Fruit fly (Drosophila melanogaster) whole organism, wandering third instar larva: Measurements from ENCODE around the gene Sgs3.

Experiments used
- Abd-B ChIP-seq: fragments of >200 bp; optimal IDR thresholded peaks from 2 replicates; lab custom pipeline; 2017; ENCODE audit warnings: missing biosample characterization, missing genetic modification characterization
- CG9705 ChIP-seq: fragments of 200-800 bp; sonication (Bioruptor generic); optimal IDR thresholded peaks from 2 replicates; lab custom pipeline; 2018; ENCODE audit warnings: missing biosample characterization, mild to moderate bottlenecking, missing genetic modification characterization
- CrebA ChIP-seq: fragments of 200-800 bp; sonication (Bioruptor generic); optimal IDR thresholded peaks from 2 replicates; lab custom pipeline; 2016; ENCODE audit warnings: missing biosample characterization, mild to moderate bottlenecking, missing genetic modification characterization, borderline replicate concordance
- Dif ChIP-seq: fragments of 200-275, 200-300 bp; sonication (Bioruptor generic); optimal IDR thresholded peaks from 2 replicates; lab custom pipeline; 2018; ENCODE audit warnings: missing biosample characterization, missing genetic modification characterization; ENCODE audit not compliant: partially characterized antibody
- HLH106 ChIP-seq: fragments of 200-800 bp; optimal IDR thresholded peaks from 3 replicates; lab custom pipeline; 2019; ENCODE audit warnings: missing biosample characterization, mild to moderate bottlenecking, missing genetic modification characterization, moderate library complexity
- Hnf4 ChIP-seq: fragments of 200-800 bp; sonication (Bioruptor generic); optimal IDR thresholded peaks from 2 replicates; lab custom pipeline; 2016; ENCODE audit warnings: missing biosample characterization, mild to moderate bottlenecking, missing genetic modification characterization
- Hr78 ChIP-seq: fragments of >200 bp; optimal IDR thresholded peaks from 2 replicates; lab custom pipeline; 2017; ENCODE audit warnings: missing biosample characterization, missing genetic modification characterization
- Hr83 ChIP-seq: fragments of 200-300 bp; sonication (Bioruptor generic); optimal IDR thresholded peaks from 2 replicates; lab custom pipeline; 2016; ENCODE audit warnings: missing biosample characterization, mild to moderate bottlenecking, missing genetic modification characterization, moderate library complexity; ENCODE audit not compliant: poor library complexity, severe bottlenecking
- Jra ChIP-seq: sonication (Bioruptor generic); optimal IDR thresholded peaks from 2 replicates; lab custom pipeline; 2016; ENCODE audit warnings: missing biosample characterization, missing genetic modification characterization
- Mio ChIP-seq: sonication (Bioruptor generic); optimal IDR thresholded peaks from 2 replicates; lab custom pipeline; 2016; ENCODE audit warnings: missing biosample characterization, missing genetic modification characterization
- Myc ChIP-seq: fragments of >200 bp; optimal IDR thresholded peaks from 2 replicates; lab custom pipeline; 2017
- N ChIP-seq: fragments of >200 bp; optimal IDR thresholded peaks from 2 replicates; lab custom pipeline; 2018; ENCODE audit warnings: missing biosample characterization, missing external identifiers, missing genetic modification characterization
- OdsH ChIP-seq: fragments of 200-800 bp; sonication (Bioruptor generic); optimal IDR thresholded peaks from 2 replicates; lab custom pipeline; 2016; ENCODE audit warnings: missing biosample characterization, mild to moderate bottlenecking, missing genetic modification characterization
- Rel ChIP-seq, 2 experiments: fragments of 200-800 bp; sonication (Bioruptor generic) in 1 of 2; optimal IDR thresholded peaks; 2 replicates in 1 of 2; 3 replicates in 1 of 2; lab custom pipeline; 2016 to 2019; ENCODE audit warnings: mild to moderate bottlenecking in 2 of 2, missing biosample characterization in 2 of 2, missing genetic modification characterization in 2 of 2, moderate library complexity in 1 of 2
- Sp1 ChIP-seq: fragments of 200-800 bp; sonication (Bioruptor generic); optimal IDR thresholded peaks from 3 replicates; lab custom pipeline; 2019; ENCODE audit warnings: missing biosample characterization, mild to moderate bottlenecking, missing genetic modification characterization, moderate library complexity
- Vsx2 ChIP-seq: fragments of 200-300, 225-300 bp; sonication (Bioruptor generic); optimal IDR thresholded peaks from 2 replicates; lab custom pipeline; 2018; ENCODE audit warnings: missing biosample characterization, missing genetic modification characterization; ENCODE audit not compliant: partially characterized antibody
- dl ChIP-seq, 2 experiments: fragments of 175-275, 200-275 bp in 1 of 2; fragments of 200-275 bp in 1 of 2; sonication (Bioruptor generic); optimal IDR thresholded peaks; lab custom pipeline; 2018; ENCODE audit warnings: mild to moderate bottlenecking in 2 of 2, missing biosample characterization in 2 of 2, missing genetic modification characterization in 2 of 2, moderate library complexity in 2 of 2; ENCODE audit not compliant: partially characterized antibody in 2 of 2, insufficient read depth in 1 of 2
- dmrt93B ChIP-seq: fragments of 200-800 bp; sonication (Bioruptor generic); optimal IDR thresholded peaks from 2 replicates; lab custom pipeline; 2018; ENCODE audit warnings: missing biosample characterization, mild to moderate bottlenecking, missing genetic modification characterization
- foxo ChIP-seq, 2 experiments: fragments of 200-800 bp; sonication (Bioruptor generic); optimal IDR thresholded peaks; 2 replicates in 1 of 2; 3 replicates in 1 of 2; lab custom pipeline; 2016 to 2017; ENCODE audit warnings: missing biosample characterization in 2 of 2, missing genetic modification characterization in 2 of 2
- fru ChIP-seq: fragments of 200-800 bp; sonication (Bioruptor generic); optimal IDR thresholded peaks from 3 replicates; lab custom pipeline; 2016; ENCODE audit warnings: missing biosample characterization, mild to moderate bottlenecking, missing genetic modification characterization
- h ChIP-seq: fragments of 200-800 bp; sonication (Bioruptor generic); optimal IDR thresholded peaks from 3 replicates; lab custom pipeline; 2016; ENCODE audit warnings: missing biosample characterization, mild to moderate bottlenecking, missing genetic modification characterization
- lola ChIP-seq: fragments of >200 bp; optimal IDR thresholded peaks from 2 replicates; lab custom pipeline; 2017; ENCODE audit warnings: missing biosample characterization, missing genetic modification characterization
- pan ChIP-seq: fragments of >200 bp; optimal IDR thresholded peaks from 2 replicates; lab custom pipeline; 2017
- psq ChIP-seq: fragments of 200-800 bp; sonication (Bioruptor generic); optimal IDR thresholded peaks from 3 replicates; lab custom pipeline; 2017; ENCODE audit warnings: missing biosample characterization, mild to moderate bottlenecking, missing genetic modification characterization, moderate library complexity
- rgr ChIP-seq: fragments of 200-800 bp; sonication (Bioruptor generic); optimal IDR thresholded peaks from 3 replicates; lab custom pipeline; 2016; ENCODE audit warnings: missing biosample characterization, mild to moderate bottlenecking, missing genetic modification characterization
- sv ChIP-seq: fragments of 200-800 bp; sonication (Bioruptor generic); optimal IDR thresholded peaks from 3 replicates; lab custom pipeline; 2016; ENCODE audit warnings: missing biosample characterization, missing genetic modification characterization
- tai ChIP-seq: sonication (Bioruptor generic); optimal IDR thresholded peaks from 2 replicates; lab custom pipeline; 2016; ENCODE audit warnings: missing biosample characterization, missing genetic modification characterization
- woc ChIP-seq: sonication (Bioruptor generic); optimal IDR thresholded peaks from 2 replicates; lab custom pipeline; 2016; ENCODE audit warnings: missing biosample characterization, mild to moderate bottlenecking, missing genetic modification characterization

Gene Sgs3

DNA sequence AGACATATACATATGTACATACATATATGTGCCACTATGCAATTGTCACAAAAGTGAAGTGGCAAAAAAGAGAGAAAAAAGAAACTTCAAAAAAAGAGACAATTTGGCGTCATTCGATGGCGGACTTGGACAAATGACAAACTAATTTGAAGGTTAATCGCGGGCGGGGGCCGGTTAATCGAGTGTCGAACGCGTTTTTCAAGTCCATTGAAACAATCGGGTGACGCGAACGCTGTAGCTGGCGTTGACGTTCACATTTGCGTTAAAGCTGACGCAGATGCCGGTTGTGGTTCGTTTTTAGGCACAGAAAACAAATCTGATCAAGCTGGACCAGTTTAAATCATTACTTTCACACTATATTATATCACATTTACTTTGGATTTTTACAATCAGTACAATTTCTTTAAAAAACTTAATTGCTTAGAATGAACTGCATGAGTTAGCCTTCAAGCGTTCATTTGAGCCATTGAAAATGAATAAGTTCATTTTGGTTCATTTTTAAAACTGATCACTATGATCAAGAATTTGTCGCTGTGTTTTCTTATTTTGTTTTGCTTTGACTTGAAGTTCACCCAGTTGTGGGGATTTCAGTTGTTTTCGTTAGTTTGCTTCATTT lies 21.8 kb downstream of the Sgs3 start (continued):
- no peak for TF ChIP-seq Hr83 (GFP tag; lab: Kevin White, UChicago)
- TF ChIP-seq CrebA (GFP tag; lab: Kevin White, UChicago) = no peak
- no peak for TF ChIP-seq h (GFP tag; lab: Kevin White, UChicago)
- peak; percentile 11 for TF ChIP-seq dmrt93B (GFP tag; lab: Kevin White, UChicago)
- no peak for TF ChIP-seq CG9705 (GFP tag; lab: Kevin White, UChicago)
- TF ChIP-seq foxo (GFP tag; optimal IDR thresholded peaks at IDR 0.05; lab: Kevin White, UChicago) = peak in 1 of 2 experiments; percentile 47
- TF ChIP-seq Jra (GFP tag; lab: Kevin White, UChicago) = no peak
- no peak for TF ChIP-seq lola
- peak; percentile 54 for TF ChIP-seq Sp1 (GFP tag; lab: Kevin White, UChicago)
- TF ChIP-seq dl (GFP tag; optimal IDR thresholded peaks at IDR 0.05; lab: Kevin White, UChicago; ENCODE audit: insufficient read depth in 1 of 2, partially characterized antibody in 2 of 2) = no peak
- TF ChIP-seq Abd-B = no peak
- TF ChIP-seq woc = no peak
- TF ChIP-seq, all 38 proteins: peak for 13

DNA sequence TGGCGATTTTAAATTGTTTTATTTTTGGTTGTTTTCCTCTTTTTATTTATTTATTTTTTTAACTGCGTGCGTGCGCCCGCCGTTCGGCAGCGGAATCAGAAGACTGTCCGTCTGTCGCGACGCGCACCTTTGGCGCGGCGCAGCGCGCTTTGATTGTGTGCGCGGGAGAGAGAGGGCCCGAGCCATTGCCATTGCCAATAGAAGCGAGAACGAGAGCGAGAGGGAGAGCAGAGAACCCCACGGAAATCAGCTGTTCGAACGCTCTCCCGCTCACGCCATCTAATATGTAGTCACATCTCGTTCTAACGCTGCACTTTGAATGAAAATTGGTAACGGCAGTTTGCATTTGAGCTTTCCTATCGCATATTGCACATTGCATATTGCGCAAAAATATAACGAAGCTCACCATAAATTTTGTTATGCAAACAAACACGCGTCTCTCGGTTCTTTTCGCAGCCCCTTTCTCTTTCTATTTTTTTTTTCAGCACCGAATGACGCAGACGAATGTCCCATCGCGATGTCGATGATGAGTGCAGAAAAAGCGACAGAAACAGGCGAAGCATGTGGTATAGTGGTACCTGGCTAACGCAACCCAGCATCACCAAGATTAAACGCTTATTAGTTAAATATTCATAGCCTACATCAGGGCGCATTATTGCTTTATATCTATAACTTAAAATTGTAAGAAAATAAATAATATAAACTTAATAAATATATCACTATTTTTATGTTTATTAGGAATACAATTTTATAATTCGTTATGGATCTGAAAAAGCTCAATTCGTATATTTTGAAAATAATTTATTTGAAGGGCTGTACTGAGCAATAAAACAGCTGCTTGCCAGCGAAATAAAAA lies 22.6 kb downstream of the Sgs3 start:
- TF ChIP-seq Sp1 (GFP tag; lab: Kevin White, UChicago) = peak; percentile 4
- no peak for TF ChIP-seq Hnf4 (GFP tag; lab: Kevin White, UChicago)
- TF ChIP-seq tai (GFP tag; lab: Kevin White, UChicago) = no peak
- TF ChIP-seq rgr (GFP tag; lab: Kevin White, UChicago) = peak; percentile 39
- TF ChIP-seq fru = no peak
- peak; percentile 42 for TF ChIP-seq h (GFP tag; lab: Kevin White, UChicago)
- peak; percentile 8 for TF ChIP-seq Hr83 (GFP tag; lab: Kevin White, UChicago)
- TF ChIP-seq foxo (GFP tag; optimal IDR thresholded peaks at IDR 0.05; lab: Kevin White, UChicago) = peak in 1 of 2 experiments; percentile 15
- no peak for TF ChIP-seq dmrt93B (GFP tag; lab: Kevin White, UChicago)
- peak; percentile 34 for TF ChIP-seq OdsH
- no peak for TF ChIP-seq Myc (lab: Kevin White, UChicago)
- no peak for TF ChIP-seq CrebA (GFP tag; lab: Kevin White, UChicago)
- peak; percentile 31 for TF ChIP-seq HLH106 (tag; lab: Kevin White, UChicago)
- TF ChIP-seq Rel (GFP tag; optimal IDR thresholded peaks at IDR 0.05; lab: Kevin White, UChicago) = no peak
- peak; percentile 34 for TF ChIP-seq Rel (tag; optimal IDR thresholded peaks at IDR 0.05; lab: Kevin White, UChicago)
- TF ChIP-seq Dif (GFP tag; lab: Kevin White, UChicago) = peak; percentile 92
- TF ChIP-seq CG9705 (GFP tag; lab: Kevin White, UChicago) = no peak
- TF ChIP-seq Hr78 = no peak
- TF ChIP-seq sv (GFP tag; lab: Kevin White, UChicago) = no peak
- peak; percentile 46 to 79 for TF ChIP-seq dl (GFP tag; optimal IDR thresholded peaks at IDR 0.05; lab: Kevin White, UChicago; ENCODE audit: insufficient read depth in 1 of 2, partially characterized antibody in 2 of 2)
- TF ChIP-seq Mio = no peak
- no peak for TF ChIP-seq Abd-B
- peak; percentile 18 for TF ChIP-seq N (GFP tag; lab: Kevin White, UChicago)
- TF ChIP-seq Vsx2 (GFP tag; lab: Kevin White, UChicago) = peak; percentile 50
- peak; percentile 30 for TF ChIP-seq psq
- TF ChIP-seq, all 38 proteins: peak for 13

dm6 chr3L:11536132-11536531 lies 24.1 kb downstream of the Sgs3 start:
- TF ChIP-seq pan (lab: Kevin White, UChicago) = no peak
- no peak for TF ChIP-seq woc
- TF ChIP-seq HLH106 (tag; lab: Kevin White, UChicago) = peak; percentile 19
- peak in 1 of 2 experiments; percentile 21 for TF ChIP-seq foxo (GFP tag; optimal IDR thresholded peaks at IDR 0.05; lab: Kevin White, UChicago)
- peak; percentile 36 for TF ChIP-seq h (GFP tag; lab: Kevin White, UChicago)

DNA sequence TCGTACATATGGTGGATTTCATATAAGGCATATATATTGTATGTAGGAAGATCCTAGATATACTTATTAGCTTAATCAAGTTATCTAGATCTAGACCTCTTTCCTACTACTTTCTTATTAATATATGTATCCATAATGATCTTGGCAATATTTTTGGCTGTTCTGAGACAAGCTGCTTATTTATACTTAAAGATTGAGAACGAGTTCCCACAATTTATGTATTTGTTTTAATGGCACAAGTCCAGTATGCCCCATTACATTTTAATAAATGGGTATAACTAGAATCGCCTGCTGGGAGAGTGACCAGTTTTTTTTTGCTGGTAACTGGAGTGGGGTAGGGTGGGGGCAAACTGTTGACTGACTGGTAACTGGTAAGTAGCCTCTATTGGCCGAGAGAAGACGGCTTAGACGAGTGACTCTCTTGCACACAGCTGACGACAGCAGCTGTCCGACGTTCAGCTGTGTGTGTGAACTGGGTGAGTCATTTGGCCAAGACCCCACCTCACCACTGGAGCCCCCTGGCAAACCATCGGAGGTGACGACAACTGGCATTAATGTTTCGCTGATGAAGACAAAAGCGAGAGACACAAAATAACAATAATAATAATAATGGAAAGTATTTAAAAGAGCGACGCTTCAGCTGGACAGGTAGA lies 24.9 kb downstream of the Sgs3 start:
- TF ChIP-seq Jra (GFP tag; lab: Kevin White, UChicago) (peak; percentile 4), fru (no peak), Hnf4 (GFP tag; lab: Kevin White, UChicago) (no peak), dl (GFP tag; optimal IDR thresholded peaks at IDR 0.05; lab: Kevin White, UChicago; ENCODE audit: insufficient read depth in 1 of 2, partially characterized antibody in 2 of 2) (no peak)
- TF ChIP-seq, all 38 proteins: peak for 1
